Fruit fly (Drosophila melanogaster) whole organism, pupa: ENCODE data around the gene Or10a.

Experiments used
- CG13204 ChIP-seq: fragments of 200-800 bp; sonication (Bioruptor generic); optimal IDR thresholded peaks from 2 replicates; lab custom pipeline; 2018; ENCODE audit warnings: missing biosample characterization, mild to moderate bottlenecking, missing genetic modification characterization, moderate library complexity
- CG14655 ChIP-seq: fragments of 200-800 bp; sonication (Bioruptor generic); optimal IDR thresholded peaks from 3 replicates; lab custom pipeline; 2017; ENCODE audit warnings: mild to moderate bottlenecking, missing biosample characterization, missing genetic modification reagents, missing genetic modification characterization
- CG17806 ChIP-seq: fragments of 200-800 bp; sonication (Bioruptor generic); optimal IDR thresholded peaks from 2 replicates; lab custom pipeline; 2018; ENCODE audit warnings: missing biosample characterization, mild to moderate bottlenecking, missing genetic modification characterization, moderate library complexity
- CG32121 ChIP-seq: fragments of 200-800 bp; sonication (Bioruptor generic); IDR thresholded peaks from 2 replicates; pipeline ENCODE4 v1.3.6; 2022; ENCODE audit warnings: missing biosample characterization, missing genetic modification characterization
- CG8159 ChIP-seq: fragments of 200-800 bp; sonication (Bioruptor generic); optimal IDR thresholded peaks from 3 replicates; lab custom pipeline; 2018; ENCODE audit warnings: missing biosample characterization, mild to moderate bottlenecking, missing genetic modification characterization, moderate library complexity
- CG9948 ChIP-seq: fragments of 200-800 bp; sonication (Bioruptor generic); optimal IDR thresholded peaks from 2 replicates; lab custom pipeline; 2018; ENCODE audit warnings: missing biosample characterization, mild to moderate bottlenecking, missing genetic modification characterization, moderate library complexity
- EcR ChIP-seq: fragments of 200-800 bp; sonication (Bioruptor generic); optimal IDR thresholded peaks from 3 replicates; lab custom pipeline; 2019; ENCODE audit warnings: missing biosample characterization, missing genetic modification characterization, mild to moderate bottlenecking, moderate library complexity, missing genetic modification reagents
- Ets98B ChIP-seq: fragments of 200-800 bp; sonication (Bioruptor generic); IDR thresholded peaks from 2 replicates; pipeline ENCODE4 v1.3.6; 2022; ENCODE audit warnings: missing biosample characterization, missing genetic modification characterization
- Snoo ChIP-seq: fragments of 200-800 bp; sonication (Bioruptor generic); optimal IDR thresholded peaks from 3 replicates; lab custom pipeline; 2017; ENCODE audit warnings: missing biosample characterization, mild to moderate bottlenecking, missing genetic modification characterization, inconsistent platforms

DNA sequence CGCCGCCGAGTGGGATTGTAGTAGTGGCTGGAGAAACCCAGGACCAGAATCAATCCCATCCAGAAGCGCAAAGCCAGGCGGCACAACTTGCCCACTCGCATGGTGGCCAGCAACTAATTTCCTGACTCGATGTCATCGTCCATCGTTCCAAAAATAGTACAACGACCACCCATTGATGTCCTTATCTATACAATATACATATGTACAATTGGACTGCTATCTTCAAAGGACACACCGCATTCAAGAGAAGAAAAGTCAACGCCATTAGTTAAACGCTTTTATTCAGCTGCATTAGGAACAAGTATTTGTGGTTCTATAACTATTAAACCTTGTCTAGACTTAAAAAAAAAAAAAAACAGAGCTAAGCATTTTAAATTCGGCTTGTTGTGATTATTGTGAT lies 4.1 kb downstream of the Or10a start, which contains the start of gene Gr10b:
- TF ChIP-seq EcR (GFP tag; lab: Kevin White, UChicago) (no peak), CG14655 (no peak), Snoo (tag; lab: Kevin White, UChicago) (no peak), CG9948 (tag; lab: Kevin White, UChicago) (no peak), Ets98B (GFP tag; lab: Robert Waterston, UW) (no peak), CG13204 (GFP tag; lab: Kevin White, UChicago) (no peak), CG17806 (tag; lab: Kevin White, UChicago) (no peak), CG8159 (tag; lab: Kevin White, UChicago) (no peak), CG32121 (GFP tag; lab: Robert Waterston, UW) (no peak)
